Fruit fly (Drosophila melanogaster): ENCODE results near the gene Sytbeta.

dm6 chr3L:15040329-15040886 is 24.4 kb downstream of the Sytbeta start:
- TF ChIP-seq spab (GFP tag; optimal IDR thresholded peaks at IDR 0.05) (no peak), dac (GFP tag; optimal IDR thresholded peaks at IDR 0.05) (no peak), Lpt (GFP tag; optimal IDR thresholded peaks at IDR 0.05) (no peak)
